Worm (Caenorhabditis elegans): ENCODE results near the gene C55A1.4.
A peak's percentile ranks its signal among the peaks of the same experiment; 100 is the strongest.
"Not testable (repeated sequence)": the region's sequence is repeated elsewhere in the genome, so short reads cannot be mapped to it uniquely, and the experiment has no call there.

The C55A1.4 gene

DNA sequence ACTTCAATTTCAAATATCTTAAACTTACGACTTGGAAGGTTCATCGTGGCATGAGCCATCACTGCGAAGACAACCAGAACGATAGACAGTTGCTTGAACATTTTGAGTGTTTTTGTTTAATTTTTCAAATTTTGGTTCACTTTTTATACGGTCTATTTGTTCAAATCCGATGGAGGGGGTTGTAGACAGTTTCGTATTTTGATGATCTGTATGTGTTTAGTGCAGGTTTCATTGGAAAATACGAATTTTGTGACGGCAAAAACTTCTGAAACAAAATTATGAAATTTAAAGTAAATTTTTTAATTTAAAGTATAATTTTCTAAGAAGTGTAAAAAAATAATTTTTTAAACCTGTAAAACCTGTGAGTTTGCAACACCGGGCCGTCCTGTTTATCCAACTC lies at the start of gene C55A1.4:
C55A1.4 (minus strand) TSS at position 101 of the 400 bp plus-strand sequence.
- TF ChIP-seq ref-1 (GFP tag; conservative IDR thresholded peaks at IDR 0.05); flt-1 (GFP tag; IDR thresholded peaks at IDR 0.05); ztf-29 (GFP tag; IDR thresholded peaks at IDR 0.05): not testable (repeated sequence)

ce11 chrV:15689952-15690351 lies 46.9 kb upstream of the C55A1.4 start, which contains the start of gene nhr-268:
Gene nhr-268 (plus strand): TSS chrV:15690252.
- TF ChIP-seq ref-1 (GFP tag; conservative IDR thresholded peaks at IDR 0.05) (no peak), flt-1 (GFP tag; IDR thresholded peaks at IDR 0.05) (no peak), T22C8.4 (GFP tag; IDR thresholded peaks at IDR 0.05) (no peak), cog-1 (tag; optimal IDR thresholded peaks at IDR 0.05) (no peak), ztf-29 (GFP tag; IDR thresholded peaks at IDR 0.05) (no peak), med-1 (GFP tag; optimal IDR thresholded peaks at IDR 0.05; ENCODE audit: insufficient read depth) (no peak), klf-2 (GFP tag; conservative IDR thresholded peaks at IDR 0.05) (no peak), ztf-23 (GFP tag; IDR thresholded peaks at IDR 0.05) (no peak), tab-1 (GFP tag; IDR thresholded peaks at IDR 0.05) (no peak)

ce11 chrV:15687660-15688059 lies 44.6 kb upstream of the C55A1.4 start, which contains the start of gene nhr-197:
Gene nhr-197 (plus strand): TSS chrV:15687960.
- TF ChIP-seq flt-1 (GFP tag; IDR thresholded peaks at IDR 0.05) (no peak), klf-2 (GFP tag; conservative IDR thresholded peaks at IDR 0.05) (no peak), T22C8.4 (GFP tag; IDR thresholded peaks at IDR 0.05) (no peak), ref-1 (GFP tag; conservative IDR thresholded peaks at IDR 0.05) (no peak), tab-1 (GFP tag; IDR thresholded peaks at IDR 0.05) (no peak), ztf-23 (GFP tag; IDR thresholded peaks at IDR 0.05) (no peak), ztf-29 (GFP tag; IDR thresholded peaks at IDR 0.05) (no peak), med-1 (GFP tag; optimal IDR thresholded peaks at IDR 0.05; ENCODE audit: insufficient read depth) (no peak), cog-1 (tag; optimal IDR thresholded peaks at IDR 0.05) (no peak)

- TF ChIP-seq cog-1 (tag; optimal IDR thresholded peaks at IDR 0.05), result no peak
- TF ChIP-seq klf-2 (GFP tag; conservative IDR thresholded peaks at IDR 0.05), result no peak
- TF ChIP-seq ref-1 (GFP tag; conservative IDR thresholded peaks at IDR 0.05), result no peak
These were observed 42.5 kb upstream of the C55A1.4 start, which contains the start of gene nhr-196 for ce11 chrV:15685599-15685998. Gene nhr-196 (plus strand): TSS chrV:15685716.

DNA sequence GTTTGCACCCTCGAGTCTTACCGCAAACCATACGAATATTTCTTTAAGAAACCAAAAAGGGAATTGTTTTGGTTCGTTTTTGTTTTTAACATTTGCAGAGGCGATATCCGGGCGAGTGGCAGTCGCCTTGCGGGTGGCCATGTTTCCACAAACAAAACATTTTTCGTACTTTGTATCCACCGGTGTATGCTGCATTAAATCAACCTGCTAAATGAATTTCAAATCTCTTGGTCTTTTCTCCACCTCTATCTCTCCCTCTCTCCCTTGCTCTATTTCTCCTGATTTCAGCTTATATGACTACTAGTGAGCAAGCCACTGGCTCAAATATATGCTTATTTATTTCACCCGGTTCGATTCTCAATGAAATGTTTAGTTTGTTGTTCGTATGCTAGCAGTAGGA lies 34.1 kb upstream of the C55A1.4 start, which contains the start of gene nhr-52:
nhr-52 (plus strand) TSS at position 301 of the 400 bp plus-strand sequence.
- no peak for TF ChIP-seq ztf-23 (GFP tag; IDR thresholded peaks at IDR 0.05)
- no peak for TF ChIP-seq klf-2 (GFP tag; conservative IDR thresholded peaks at IDR 0.05)
- TF ChIP-seq T22C8.4 (GFP tag; IDR thresholded peaks at IDR 0.05), result no peak
- TF ChIP-seq med-1 (GFP tag; optimal IDR thresholded peaks at IDR 0.05; ENCODE audit: insufficient read depth), result no peak
- TF ChIP-seq cog-1 (tag; optimal IDR thresholded peaks at IDR 0.05), result no peak
- TF ChIP-seq tab-1 (GFP tag; IDR thresholded peaks at IDR 0.05), result no peak
- no peak for TF ChIP-seq ztf-29 (GFP tag; IDR thresholded peaks at IDR 0.05)
- no peak for TF ChIP-seq flt-1 (GFP tag; IDR thresholded peaks at IDR 0.05)
- no peak for TF ChIP-seq ref-1 (GFP tag; conservative IDR thresholded peaks at IDR 0.05)

ce11 chrV:15674899-15675298 lies 31.8 kb upstream of the C55A1.4 start:
- 0 out of 2 replicates have a peak, but pooled peaks have one; percentile 22 for TF ChIP-seq tab-1 (GFP tag; IDR thresholded peaks at IDR 0.05)
- TF ChIP-seq med-1 (GFP tag; optimal IDR thresholded peaks at IDR 0.05; ENCODE audit: insufficient read depth), result no peak
- no peak for TF ChIP-seq ztf-29 (GFP tag; IDR thresholded peaks at IDR 0.05)
- no peak for TF ChIP-seq klf-2 (GFP tag; conservative IDR thresholded peaks at IDR 0.05)
- TF ChIP-seq T22C8.4 (GFP tag; IDR thresholded peaks at IDR 0.05), result no peak

DNA sequence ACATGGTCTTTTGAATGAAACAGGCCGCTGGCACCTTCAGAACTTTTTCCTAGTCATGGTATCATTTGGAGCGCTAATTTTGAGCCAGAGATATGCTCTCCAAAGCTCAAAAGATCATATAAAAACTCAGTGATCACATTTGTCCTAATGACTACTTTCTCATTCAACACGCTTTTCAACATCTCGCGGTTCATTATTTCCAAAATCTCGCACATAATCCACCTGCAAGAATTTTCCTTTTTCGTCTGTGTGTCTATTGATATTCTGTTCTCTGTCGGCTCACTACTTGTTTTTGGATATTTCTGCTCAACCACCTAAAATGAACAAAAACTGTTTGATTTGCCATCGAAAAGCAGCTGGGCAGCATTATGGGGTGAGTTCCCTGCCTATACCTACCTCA lies 30.6 kb upstream of the C55A1.4 start, which contains the start of gene nhr-51:
nhr-51 (plus strand) TSS at position 301 of the 400 bp plus-strand sequence.
- no peak for TF ChIP-seq ref-1 (GFP tag; conservative IDR thresholded peaks at IDR 0.05)

DNA sequence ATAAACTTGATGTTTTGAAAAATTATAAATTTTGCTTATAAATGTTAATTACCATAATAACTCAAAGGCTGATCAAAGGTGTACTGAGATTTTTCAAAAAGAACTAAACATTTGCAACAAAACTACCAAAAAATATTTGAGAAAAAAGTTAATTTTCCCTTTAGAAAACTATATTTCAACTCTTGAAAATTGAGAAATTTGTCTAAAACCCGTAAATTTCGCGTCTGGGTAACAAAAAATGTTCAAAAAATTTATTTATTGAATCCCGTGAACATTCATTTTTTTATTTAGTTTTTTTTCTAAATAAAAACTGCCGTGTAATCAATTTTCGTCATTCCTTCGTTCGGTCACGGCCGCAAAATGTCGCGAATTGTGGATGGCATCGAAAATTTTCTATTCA lies 27.0 kb upstream of the C55A1.4 start, which contains the start of gene K06B4.15:
K06B4.15 (plus strand) TSS at position 301 of the 400 bp plus-strand sequence.
- not testable (repeated sequence) for TF ChIP-seq med-1 (GFP tag; optimal IDR thresholded peaks at IDR 0.05; ENCODE audit: insufficient read depth); ztf-29 (GFP tag; IDR thresholded peaks at IDR 0.05); klf-2 (GFP tag; conservative IDR thresholded peaks at IDR 0.05)

DNA sequence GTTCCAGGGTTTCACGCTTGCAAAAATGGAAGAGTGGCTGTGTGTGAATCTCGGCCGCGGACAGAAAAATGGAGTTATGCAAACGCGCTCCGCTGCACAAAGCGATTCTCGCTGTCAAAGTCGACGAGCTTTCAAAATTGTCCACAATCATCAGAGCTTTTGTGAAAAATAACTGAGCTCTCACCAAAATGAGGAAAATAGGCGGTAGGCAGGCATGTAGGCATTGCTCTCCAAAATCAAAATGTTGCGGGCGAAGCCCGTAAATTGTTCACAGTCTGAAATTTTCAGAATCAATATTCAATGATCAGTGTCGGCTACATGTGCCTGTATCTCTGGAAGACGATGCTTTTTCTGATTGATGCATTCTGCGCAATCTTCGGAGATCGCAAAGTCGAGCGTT lies 25.8 kb upstream of the C55A1.4 start, which contains the start of gene K06B4.4:
K06B4.4 (plus strand) TSS at position 301 of the 400 bp plus-strand sequence.
- no peak for TF ChIP-seq ztf-23 (GFP tag; IDR thresholded peaks at IDR 0.05)
- TF ChIP-seq med-1 (GFP tag; optimal IDR thresholded peaks at IDR 0.05; ENCODE audit: insufficient read depth), result no peak
- TF ChIP-seq ref-1 (GFP tag; conservative IDR thresholded peaks at IDR 0.05), result no peak

ce11 chrV:15668200-15668599 lies 25.1 kb upstream of the C55A1.4 start, which contains the start of gene F53E4.1:
Gene F53E4.1 (minus strand): TSS chrV:15668300.
- TF ChIP-seq T22C8.4, ztf-29, tab-1 (GFP tag; IDR thresholded peaks at IDR 0.05): not testable (repeated sequence)

DNA sequence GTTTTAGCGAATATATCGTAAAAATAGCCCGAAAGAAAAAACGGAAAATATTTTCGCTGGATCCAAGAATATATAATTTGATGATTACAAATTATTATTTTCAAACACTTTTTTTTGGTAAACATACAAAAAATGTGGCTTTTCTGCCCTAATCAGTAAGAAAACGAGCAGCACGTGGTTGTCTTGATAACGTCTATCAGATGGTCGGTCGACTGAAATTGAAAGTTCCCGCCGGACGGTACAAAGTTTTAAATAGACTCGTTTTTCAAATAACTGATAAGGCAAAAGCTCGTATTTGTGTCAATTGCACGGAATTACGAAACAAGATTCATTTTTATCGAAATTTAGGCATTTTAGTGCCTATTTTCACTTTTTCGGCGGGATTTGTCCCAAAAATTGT lies 23.6 kb upstream of the C55A1.4 start:
- TF ChIP-seq cog-1 (tag; optimal IDR thresholded peaks at IDR 0.05), result no peak
- no peak for TF ChIP-seq T22C8.4 (GFP tag; IDR thresholded peaks at IDR 0.05)
